Fruit fly (Drosophila melanogaster) whole organism, embryonic: ENCODE measurements around the gene CG6040.

ENCODE experiments used
- CG10366 ChIP-seq: fragments of 200-800 bp; sonication (Bioruptor generic); IDR thresholded peaks from 2 replicates; pipeline ENCODE4 v1.3.6; 2022; ENCODE audit warnings: missing biosample characterization, missing genetic modification characterization
- CG14860 ChIP-seq: fragments of 200-800 bp; sonication (Bioruptor generic); IDR thresholded peaks from 3 replicates; pipeline ENCODE4 v1.3.6; 2022; ENCODE audit warnings: missing biosample characterization, missing genetic modification characterization; ENCODE audit not compliant: partially characterized antibody
- CG15601 ChIP-seq: fragments of 200-800 bp; sonication (Bioruptor generic); optimal IDR thresholded peaks from 3 replicates; lab custom pipeline; 2019; ENCODE audit warnings: missing biosample characterization, mild to moderate bottlenecking, missing genetic modification characterization, moderate library complexity
- CG15696 ChIP-seq: fragments of 200-800 bp; sonication (Bioruptor generic); optimal IDR thresholded peaks from 2 replicates; lab custom pipeline; 2019; ENCODE audit warnings: missing biosample characterization, mild to moderate bottlenecking, missing genetic modification characterization, moderate library complexity
- CG1603 ChIP-seq: fragments of 200-800 bp; sonication (Bioruptor generic); optimal IDR thresholded peaks from 2 replicates; lab custom pipeline; 2019; ENCODE audit warnings: missing biosample characterization, mild to moderate bottlenecking, missing genetic modification characterization, moderate library complexity
- CG2678 ChIP-seq: fragments of 200-800 bp; sonication (Bioruptor generic); optimal IDR thresholded peaks from 3 replicates; lab custom pipeline; 2019; ENCODE audit warnings: missing biosample characterization, mild to moderate bottlenecking, missing genetic modification characterization, moderate library complexity
- CG3065 ChIP-seq: fragments of 200-800 bp; sonication (Bioruptor generic); optimal IDR thresholded peaks from 2 replicates; lab custom pipeline; 2016; ENCODE audit warnings: missing biosample characterization, missing genetic modification characterization
- CG32767 ChIP-seq: fragments of 200-800 bp; sonication (Bioruptor generic); IDR thresholded peaks from 2 replicates; pipeline ENCODE4 v1.3.6; 2022; ENCODE audit warnings: missing biosample characterization, missing genetic modification characterization
- CG33213 ChIP-seq: fragments of 200-800 bp; sonication (Bioruptor generic); optimal IDR thresholded peaks from 3 replicates; lab custom pipeline; 2016; ENCODE audit warnings: missing biosample characterization, missing genetic modification characterization
- CG4282 ChIP-seq: fragments of 200-800 bp; sonication (Bioruptor generic); optimal IDR thresholded peaks from 2 replicates; lab custom pipeline; 2016; ENCODE audit warnings: missing biosample characterization, missing genetic modification characterization
- CG4404 ChIP-seq: fragments of 200-800 bp; sonication (Bioruptor generic); IDR thresholded peaks from 2 replicates; pipeline ENCODE4 v1.3.6; 2022; ENCODE audit warnings: missing biosample characterization, missing genetic modification characterization
- CG4707 ChIP-seq: fragments of 200-800 bp; sonication (Bioruptor generic); optimal IDR thresholded peaks from 2 replicates; lab custom pipeline; 2018; ENCODE audit warnings: missing biosample characterization, mild to moderate bottlenecking, missing genetic modification characterization, moderate library complexity
- CG6765 ChIP-seq: fragments of 200-800 bp; sonication (Bioruptor generic); optimal IDR thresholded peaks from 3 replicates; lab custom pipeline; 2017; ENCODE audit warnings: missing biosample characterization, mild to moderate bottlenecking, missing genetic modification characterization
- CG7786 ChIP-seq: fragments of 200-800 bp; sonication (Bioruptor generic); optimal IDR thresholded peaks from 2 replicates; lab custom pipeline; 2016; ENCODE audit warnings: missing biosample characterization, missing genetic modification characterization
- CG8765 ChIP-seq: fragments of 200-800 bp; sonication (Bioruptor generic); IDR thresholded peaks from 2 replicates; pipeline ENCODE4 v1.3.6; 2022; ENCODE audit warnings: missing biosample characterization, missing genetic modification characterization
- CG8944 ChIP-seq: fragments of 200-800 bp; sonication (Bioruptor generic); optimal IDR thresholded peaks from 3 replicates; lab custom pipeline; 2016; ENCODE audit warnings: missing biosample characterization, missing genetic modification characterization
- CrebB ChIP-seq: fragments of 200-800 bp; sonication (Bioruptor generic); optimal IDR thresholded peaks from 3 replicates; lab custom pipeline; 2018; ENCODE audit warnings: missing biosample characterization, mild to moderate bottlenecking, missing genetic modification characterization
- Dip3 ChIP-seq: fragments of 200-800 bp; sonication (Bioruptor generic); optimal IDR thresholded peaks from 3 replicates; lab custom pipeline; 2016; ENCODE audit warnings: missing biosample characterization, missing genetic modification characterization
- E2f2 ChIP-seq: fragments of 200-800 bp; sonication (Bioruptor generic); IDR thresholded peaks from 2 replicates; pipeline ENCODE4 v1.3.6; 2022; ENCODE audit warnings: missing biosample characterization, missing genetic modification characterization
- Fer1 ChIP-seq: fragments of 200-800 bp; sonication (Bioruptor generic); optimal IDR thresholded peaks from 2 replicates; lab custom pipeline; 2017; ENCODE audit warnings: missing biosample characterization, mild to moderate bottlenecking, missing genetic modification characterization
- GATAe ChIP-seq: fragments of 200-800 bp; sonication (Bioruptor generic); conservative IDR thresholded peaks from 2 replicates; pipeline ENCODE4 v1.3.6; 2022; ENCODE audit warnings: missing biosample characterization, missing genetic modification characterization
- Gug ChIP-seq: fragments of 200-800 bp; sonication (Bioruptor generic); IDR thresholded peaks from 4 replicates; pipeline ENCODE4 v1.3.6; 2022; ENCODE audit warnings: missing biosample characterization, missing genetic modification characterization
- Pdp1 ChIP-seq, 2 experiments: fragments of 200-800 bp; sonication (Bioruptor generic); optimal IDR thresholded peaks; 3 replicates each; lab custom pipeline; 2016; ENCODE audit warnings: missing biosample characterization in 2 of 2, missing genetic modification characterization in 2 of 2, mild to moderate bottlenecking in 1 of 2, moderate library complexity in 1 of 2
- Ptx1 ChIP-seq: fragments of 200-800 bp; sonication (Bioruptor generic); IDR thresholded peaks from 2 replicates; pipeline ENCODE4 v1.3.6; 2022; ENCODE audit warnings: missing biosample characterization, missing genetic modification characterization
- Ravus ChIP-seq: fragments of 200-800 bp; sonication (Bioruptor generic); IDR thresholded peaks from 2 replicates; pipeline ENCODE4 v1.3.6; 2022; ENCODE audit warnings: missing biosample characterization, missing genetic modification characterization
- Scr ChIP-seq: fragments of 200-800 bp; sonication (Bioruptor generic); IDR thresholded peaks from 2 replicates; pipeline ENCODE4 v1.3.6; 2022; ENCODE audit warnings: missing biosample characterization, missing genetic modification characterization; ENCODE audit not compliant: partially characterized antibody
- Tbp ChIP-seq: fragments of >200 bp; optimal IDR thresholded peaks from 2 replicates; lab custom pipeline; 2018; ENCODE audit warnings: missing biosample characterization, missing genetic modification characterization
- aop ChIP-seq: fragments of 200-800 bp; sonication (Bioruptor generic); IDR thresholded peaks from 2 replicates; pipeline ENCODE4 v1.3.6; 2022; ENCODE audit warnings: missing biosample characterization, missing genetic modification characterization
- bsh ChIP-seq, 2 experiments: fragments of 200-800 bp; sonication (Bioruptor generic); optimal IDR thresholded peaks; 2 replicates each; lab custom pipeline; 2017 to 2018; ENCODE audit warnings: mild to moderate bottlenecking in 2 of 2, missing biosample characterization in 2 of 2, missing genetic modification characterization in 2 of 2, moderate library complexity in 1 of 2
- cato ChIP-seq: fragments of 200-800 bp; sonication (Bioruptor generic); optimal IDR thresholded peaks from 2 replicates; lab custom pipeline; 2016; ENCODE audit warnings: missing biosample characterization, missing genetic modification characterization, borderline replicate concordance
- cg ChIP-seq: fragments of 200-800 bp; sonication (Bioruptor generic); optimal IDR thresholded peaks from 3 replicates; lab custom pipeline; 2019; ENCODE audit warnings: missing biosample characterization, mild to moderate bottlenecking, missing genetic modification characterization, moderate library complexity
- danr ChIP-seq: fragments of 200-800 bp; sonication (Bioruptor generic); IDR thresholded peaks from 2 replicates; pipeline ENCODE4 v1.3.6; 2022; ENCODE audit warnings: missing biosample characterization, missing genetic modification characterization
- dati ChIP-seq: fragments of 200-800 bp; sonication (Bioruptor generic); IDR thresholded peaks from 2 replicates; pipeline ENCODE4 v1.3.6; 2022; ENCODE audit warnings: missing biosample characterization, missing genetic modification characterization
- dpn ChIP-seq, 2 experiments: fragments of 200-800 bp; sonication (Bioruptor generic); optimal IDR thresholded peaks; 3 replicates each; lab custom pipeline; 2016; ENCODE audit warnings: missing biosample characterization in 2 of 2, missing genetic modification characterization in 2 of 2
- esg ChIP-seq: fragments of 200-800 bp; sonication (Bioruptor generic); conservative IDR thresholded peaks from 2 replicates; pipeline ENCODE4 v1.3.6; 2022; ENCODE audit warnings: missing biosample characterization, missing genetic modification characterization
- fd96Cb ChIP-seq: fragments of 200-800 bp; sonication (Bioruptor generic); optimal IDR thresholded peaks from 2 replicates; lab custom pipeline; 2018; ENCODE audit warnings: missing biosample characterization, mild to moderate bottlenecking, missing genetic modification characterization, moderate library complexity
- fru ChIP-seq: fragments of >200 bp; optimal IDR thresholded peaks from 2 replicates; lab custom pipeline; 2017
- gcm2 ChIP-seq: fragments of 200-800 bp; sonication (Bioruptor generic); optimal IDR thresholded peaks from 2 replicates; lab custom pipeline; 2016; ENCODE audit warnings: missing biosample characterization, missing genetic modification characterization
- gem ChIP-seq: fragments of 200-800 bp; sonication (Bioruptor generic); optimal IDR thresholded peaks from 2 replicates; lab custom pipeline; 2019; ENCODE audit warnings: missing biosample characterization, mild to moderate bottlenecking, missing genetic modification characterization, moderate library complexity
- jigr1 ChIP-seq: fragments of 200-800 bp; sonication (Bioruptor generic); IDR thresholded peaks from 3 replicates; pipeline ENCODE4 v1.3.6; 2022; ENCODE audit warnings: missing biosample characterization, missing genetic modification characterization
- knrl ChIP-seq: fragments of 200-800 bp; sonication (Bioruptor generic); IDR thresholded peaks from 3 replicates; pipeline ENCODE4 v1.3.6; 2022; ENCODE audit warnings: missing biosample characterization, missing genetic modification characterization; ENCODE audit not compliant: partially characterized antibody
- lov ChIP-seq, 2 experiments: fragments of 200-800 bp in 1 of 2; fragments of >200 bp in 1 of 2; sonication (Bioruptor generic) in 1 of 2; IDR thresholded peaks in 1 of 2; optimal IDR thresholded peaks in 1 of 2; 2 replicates in 1 of 2; 3 replicates in 1 of 2; pipeline versions ENCODE4 v1.3.6 to Lab custom; 2017 to 2022; ENCODE audit warnings: missing biosample characterization in 1 of 2, missing genetic modification characterization in 1 of 2
- onecut ChIP-seq: fragments of 200-800 bp; sonication (Bioruptor generic); IDR thresholded peaks from 2 replicates; pipeline ENCODE4 v1.3.6; 2022; ENCODE audit warnings: missing biosample characterization, missing genetic modification characterization
- org-1 ChIP-seq: fragments of 200-800 bp; sonication (Bioruptor generic); optimal IDR thresholded peaks from 2 replicates; lab custom pipeline; 2017; ENCODE audit warnings: missing biosample characterization, missing genetic modification characterization
- prd ChIP-seq, 3 experiments: fragments of >200 bp in 2 of 3; fragments of 200-800 bp in 1 of 3; sonication (Bioruptor generic) in 1 of 3; optimal IDR thresholded peaks in 2 of 3; IDR thresholded peaks in 1 of 3; 2 replicates in 2 of 3; 3 replicates in 1 of 3; pipeline versions ENCODE4 v1.3.6 to Lab custom; 2017 to 2022; ENCODE audit warnings: missing biosample characterization in 1 of 3, missing genetic modification characterization in 1 of 3
- sc ChIP-seq, 3 experiments: fragments of >200 bp in 2 of 3; fragments of 200-800 bp in 1 of 3; sonication (Bioruptor generic) in 1 of 3; optimal IDR thresholded peaks; 2 replicates in 2 of 3; 3 replicates in 1 of 3; lab custom pipeline; 2017; ENCODE audit warnings: mild to moderate bottlenecking in 1 of 3, missing biosample characterization in 1 of 3, missing genetic modification characterization in 1 of 3, missing genetic modification reagents in 1 of 3
- sens ChIP-seq: fragments of 200-800 bp; sonication (Bioruptor generic); peaks from one replicate; lab custom pipeline; 2016; ENCODE audit warnings: missing biosample characterization, missing genetic modification characterization
- stwl ChIP-seq: fragments of 200-800 bp; sonication (Bioruptor generic); optimal IDR thresholded peaks from 3 replicates; lab custom pipeline; 2018; ENCODE audit warnings: missing biosample characterization, mild to moderate bottlenecking, missing genetic modification characterization, moderate library complexity
- tgo ChIP-seq: fragments of 200-800 bp; sonication (Bioruptor generic); IDR thresholded peaks from 3 replicates; pipeline ENCODE4 v1.3.6; 2022; ENCODE audit warnings: missing biosample characterization, missing genetic modification characterization
- wek ChIP-seq: fragments of 200-800 bp; sonication (Bioruptor generic); optimal IDR thresholded peaks from 3 replicates; lab custom pipeline; 2018; ENCODE audit warnings: missing biosample characterization, mild to moderate bottlenecking, missing genetic modification characterization, moderate library complexity

CG6040 gene

dm6 chr3R:19153502-19153983 is 56.8 kb downstream of the CG6040 start, which contains the start of gene CG5835 (continued):
- no peak for TF ChIP-seq CG4707 (GFP tag; lab: Kevin White, UChicago)
- TF ChIP-seq CG4404 (GFP tag; lab: Robert Waterston, UW) = no peak
- TF ChIP-seq GATAe (GFP tag; lab: Robert Waterston, UW) = no peak
- TF ChIP-seq jigr1 (GFP tag; lab: Robert Waterston, UW) = no peak
- no peak for TF ChIP-seq CG14860 (GFP tag; lab: Robert Waterston, UW)
- peak; percentile 10 for TF ChIP-seq stwl (tag; lab: Kevin White, UChicago)
- TF ChIP-seq knrl (GFP tag; lab: Robert Waterston, UW) = no peak
- no peak for TF ChIP-seq CG33213 (GFP tag; lab: Kevin White, UChicago)
- no peak for TF ChIP-seq fru (lab: Kevin White, UChicago)
- no peak for TF ChIP-seq Gug (GFP tag; lab: Robert Waterston, UW)
- TF ChIP-seq CrebB = peak; percentile 26
- TF ChIP-seq Pdp1 (GFP tag; optimal IDR thresholded peaks at IDR 0.05; lab: Kevin White, UChicago) = peak in 1 of 2 experiments; percentile 19
- peak; percentile 16 for TF ChIP-seq CG7786 (GFP tag; lab: Kevin White, UChicago)
- no peak for TF ChIP-seq E2f2 (GFP tag; lab: Robert Waterston, UW)
- TF ChIP-seq CG2678 (tag; lab: Kevin White, UChicago) = peak; percentile 10
- peak; percentile 50 for TF ChIP-seq Fer1 (GFP tag; lab: Kevin White, UChicago)
- no peak for TF ChIP-seq org-1 (GFP tag; lab: Kevin White, UChicago)
- no peak for TF ChIP-seq CG10366
- peak; percentile 96 for TF ChIP-seq wek (GFP tag; lab: Kevin White, UChicago)
- TF ChIP-seq sc (optimal IDR thresholded peaks at IDR 0.05; lab: Kevin White, UChicago) = no peak
- TF ChIP-seq sc (GFP tag; optimal IDR thresholded peaks at IDR 0.05; lab: Kevin White, UChicago) = no peak
- no peak for TF ChIP-seq CG3065
- TF ChIP-seq CG4282 (GFP tag; lab: Kevin White, UChicago) = no peak
- no peak for TF ChIP-seq Tbp
- TF ChIP-seq CG6765 (GFP tag; lab: Kevin White, UChicago) = peak; percentile 17
- TF ChIP-seq CG15696 (tag; lab: Kevin White, UChicago) = no peak
- TF ChIP-seq dati (GFP tag; lab: Robert Waterston, UW) = no peak
- no peak for TF ChIP-seq CG8944 (GFP tag; lab: Kevin White, UChicago)
- no peak for TF ChIP-seq Dip3 (GFP tag; lab: Kevin White, UChicago)
- no peak for TF ChIP-seq onecut (GFP tag; lab: Robert Waterston, UW)
- TF ChIP-seq gem = peak; percentile 26
- no peak for TF ChIP-seq dpn (GFP tag; optimal IDR thresholded peaks at IDR 0.05; lab: Kevin White, UChicago)
- TF ChIP-seq prd (optimal IDR thresholded peaks at IDR 0.05; lab: Kevin White, UChicago) = no peak
- TF ChIP-seq prd (GFP tag; IDR thresholded peaks at IDR 0.05; lab: Robert Waterston, UW) = no peak
- peak; percentile 11 to 29 for TF ChIP-seq bsh (GFP tag; optimal IDR thresholded peaks at IDR 0.05; lab: Kevin White, UChicago)
- no peak for TF ChIP-seq fd96Cb
- no peak for TF ChIP-seq CG32767 (GFP tag; lab: Robert Waterston, UW)
- no peak for TF ChIP-seq cato (GFP tag; lab: Kevin White, UChicago)
- no peak for TF ChIP-seq tgo (GFP tag; lab: Robert Waterston, UW)
- no peak for TF ChIP-seq gcm2 (GFP tag; lab: Kevin White, UChicago)
- TF ChIP-seq sens (GFP tag; lab: Kevin White, UChicago) = peak; percentile 16
- TF ChIP-seq Scr (GFP tag; lab: Robert Waterston, UW) = 0 out of 2 replicates have a peak, but pooled peaks have one; percentile 12
- TF ChIP-seq danr (GFP tag; lab: Robert Waterston, UW) = no peak
- TF ChIP-seq Ptx1 (GFP tag; lab: Robert Waterston, UW) = no peak
- TF ChIP-seq aop (GFP tag; lab: Robert Waterston, UW) = no peak
- no peak for TF ChIP-seq Ravus (GFP tag; lab: Robert Waterston, UW)
- no peak for TF ChIP-seq CG8765
- no peak for TF ChIP-seq CG15601 (tag; lab: Kevin White, UChicago)
- TF ChIP-seq esg = no peak
- peak; percentile 5 for TF ChIP-seq CG1603 (tag; lab: Kevin White, UChicago)
- TF ChIP-seq cg (GFP tag; lab: Kevin White, UChicago) = no peak
- no peak for TF ChIP-seq lov (optimal IDR thresholded peaks at IDR 0.05; lab: Kevin White, UChicago)
- TF ChIP-seq lov (GFP tag; IDR thresholded peaks at IDR 0.05; lab: Robert Waterston, UW) = no peak
